Fruit fly (Drosophila melanogaster) whole organism: ENCODE data around the gene CG42449.

Source experiments
- CG8478 ChIP-seq: fragments of >200 bp; optimal IDR thresholded peaks from 2 replicates; lab custom pipeline; 2018; ENCODE audit warnings: inconsistent platforms
- Dll ChIP-seq: fragments of >200 bp; optimal IDR thresholded peaks from 2 replicates; lab custom pipeline; 2017
- EcR ChIP-seq, 2 experiments: fragments of >200 bp; optimal IDR thresholded peaks; 2 replicates each; lab custom pipeline; 2017; ENCODE audit warnings: missing biosample characterization in 2 of 2, missing genetic modification characterization in 2 of 2, missing genetic modification reagents in 2 of 2
- pan ChIP-seq: fragments of >200 bp; optimal IDR thresholded peaks from 2 replicates; lab custom pipeline; 2017
- psq ChIP-seq: fragments of >200 bp; optimal IDR thresholded peaks from 2 replicates; lab custom pipeline; 2017
- usp ChIP-seq: fragments of >200 bp; optimal IDR thresholded peaks from 2 replicates; lab custom pipeline; 2017; ENCODE audit warnings: missing biosample characterization, missing genetic modification characterization, mixed read lengths

The CG42449 gene

dm6 chrX:5662761-5663160 lies 20.3 kb upstream of the CG42449 start, which contains the start of gene OtopLc:
TSS of gene OtopLc (minus strand) at chrX:5662861.
- TF ChIP-seq psq (lab: Kevin White, UChicago) (no peak), CG8478 (lab: Kevin White, UChicago) (no peak), usp (GFP tag; lab: Kevin White, UChicago) (no peak), Dll (lab: Kevin White, UChicago) (no peak), EcR (GFP tag; optimal IDR thresholded peaks at IDR 0.05; lab: Kevin White, UChicago) (no peak), pan (lab: Kevin White, UChicago) (no peak)

- TF ChIP-seq psq (lab: Kevin White, UChicago) (no peak), CG8478 (lab: Kevin White, UChicago) (no peak), Dll (lab: Kevin White, UChicago) (no peak), EcR (GFP tag; optimal IDR thresholded peaks at IDR 0.05; lab: Kevin White, UChicago) (no peak)
Observed at dm6 chrX:5664222-5664621, 18.8 kb upstream of the CG42449 start.

- TF ChIP-seq usp (GFP tag; lab: Kevin White, UChicago) (no peak), pan (lab: Kevin White, UChicago) (no peak), psq (lab: Kevin White, UChicago) (no peak), Dll (lab: Kevin White, UChicago) (no peak), CG8478 (lab: Kevin White, UChicago) (no peak), EcR (GFP tag; optimal IDR thresholded peaks at IDR 0.05; lab: Kevin White, UChicago) (no peak)
Observed at dm6 chrX:5665902-5666301, 17.1 kb upstream of the CG42449 start, which contains the start of the genes Sirt4 and CG4119. TSS of gene Sirt4 (minus strand) at chrX:5665940. TSS of gene CG4119 (plus strand) at chrX:5666052.

dm6 chrX:5671537-5672029 lies 11.5 kb upstream of the CG42449 start, which contains the start of gene Rab18:
TSS of gene Rab18 (minus strand) at chrX:5671812.
- TF ChIP-seq EcR (GFP tag; optimal IDR thresholded peaks at IDR 0.05; lab: Kevin White, UChicago), result no peak
- TF ChIP-seq Dll (lab: Kevin White, UChicago), result no peak
- TF ChIP-seq pan (lab: Kevin White, UChicago), result no peak
- no peak for TF ChIP-seq usp (GFP tag; lab: Kevin White, UChicago)
- TF ChIP-seq CG8478 (lab: Kevin White, UChicago), result no peak
- TF ChIP-seq psq (lab: Kevin White, UChicago), result no peak

- no peak for TF ChIP-seq Dll (lab: Kevin White, UChicago)
- TF ChIP-seq CG8478 (lab: Kevin White, UChicago), result no peak
- TF ChIP-seq psq (lab: Kevin White, UChicago), result no peak
- no peak for TF ChIP-seq usp (GFP tag; lab: Kevin White, UChicago)
- TF ChIP-seq pan (lab: Kevin White, UChicago), result no peak
- no peak for TF ChIP-seq EcR (GFP tag; optimal IDR thresholded peaks at IDR 0.05; lab: Kevin White, UChicago)
Observed at dm6 chrX:5672243-5673051, 10.6 kb upstream of the CG42449 start, which contains the start of gene RpL35. TSS of gene RpL35 (plus strand) at chrX:5672401.

- TF ChIP-seq pan (lab: Kevin White, UChicago) (no peak), usp (GFP tag; lab: Kevin White, UChicago) (no peak), CG8478 (lab: Kevin White, UChicago) (no peak), Dll (lab: Kevin White, UChicago) (no peak), psq (lab: Kevin White, UChicago) (no peak), EcR (GFP tag; optimal IDR thresholded peaks at IDR 0.05; lab: Kevin White, UChicago) (no peak)
Observed at dm6 chrX:5676855-5677254, 6.2 kb upstream of the CG42449 start.

- no peak for TF ChIP-seq usp (GFP tag; lab: Kevin White, UChicago)
Observed at dm6 chrX:5677400-5678177, 5.5 kb upstream of the CG42449 start.

dm6 chrX:5678178-5678470 lies 4.9 kb upstream of the CG42449 start:
- TF ChIP-seq EcR (GFP tag; optimal IDR thresholded peaks at IDR 0.05; lab: Kevin White, UChicago) (no peak), CG8478 (lab: Kevin White, UChicago) (no peak), Dll (lab: Kevin White, UChicago) (no peak)

dm6 chrX:5679079-5679932 lies 3.7 kb upstream of the CG42449 start:
- no peak for TF ChIP-seq Dll (lab: Kevin White, UChicago)
- TF ChIP-seq CG8478 (lab: Kevin White, UChicago), result no peak
- TF ChIP-seq pan (lab: Kevin White, UChicago), result no peak
- no peak for TF ChIP-seq psq (lab: Kevin White, UChicago)
- no peak for TF ChIP-seq EcR (GFP tag; optimal IDR thresholded peaks at IDR 0.05; lab: Kevin White, UChicago)
- TF ChIP-seq usp (GFP tag; lab: Kevin White, UChicago), result no peak

dm6 chrX:5679933-5680667 lies 2.9 kb upstream of the CG42449 start, which contains the start of the genes Tre1 and Gr5a:
TSS of gene Tre1 (minus strand) at chrX:5679977.
TSS of gene Gr5a (plus strand) at chrX:5680617.
- TF ChIP-seq CG8478 (lab: Kevin White, UChicago) (no peak), Dll (lab: Kevin White, UChicago) (no peak), psq (lab: Kevin White, UChicago) (no peak), EcR (GFP tag; optimal IDR thresholded peaks at IDR 0.05; lab: Kevin White, UChicago) (no peak), pan (lab: Kevin White, UChicago) (no peak), usp (GFP tag; lab: Kevin White, UChicago) (no peak)
